Worm (Caenorhabditis elegans): ENCODE data around the gene sulp-4.

- no peak for TF ChIP-seq unc-62 (GFP tag; optimal IDR thresholded peaks at IDR 0.05)
- no peak for TF ChIP-seq unc-39 (tag; optimal IDR thresholded peaks at IDR 0.05)
- TF ChIP-seq ceh-83 (GFP tag; optimal IDR thresholded peaks at IDR 0.05) = no peak
- TF ChIP-seq elt-3 (tag; optimal IDR thresholded peaks at IDR 0.05) = no peak
- TF ChIP-seq nhr-237 (tag; optimal IDR thresholded peaks at IDR 0.05) = no peak
- no peak for TF ChIP-seq flh-1 (GFP tag; optimal IDR thresholded peaks at IDR 0.05)
- no peak for TF ChIP-seq nhr-76 (tag; optimal IDR thresholded peaks at IDR 0.05)
- no peak for TF ChIP-seq lsy-2 (tag; optimal IDR thresholded peaks at IDR 0.05)
- no peak for TF ChIP-seq elt-1 (tag; optimal IDR thresholded peaks at IDR 0.05; ENCODE audit: borderline replicate concordance, insufficient read depth)
- no peak for TF ChIP-seq ceh-39 (tag; optimal IDR thresholded peaks at IDR 0.05)
These were observed 14.2 kb downstream of the sulp-4 start for ce11 chrV:11889115-11889935.

Measured in whole organism, mixed stage, embryonic.